Comparison of ENCODE assay signal across 4 worm cellular contexts in genomic region chrV:6098755-6099155, ce11.
TF ChIP-seq lines count a peak whose summit lies in the region.

No protein-coding gene starts in this region.

TF ChIP-seq in whole organism, L2 larva, 48 proteins besides CTCF, POLR2A, EP300 and RAD21 (continues in another document):
- TF ChIP-seq elt-3 (tag; optimal IDR thresholded peaks at IDR 0.05; lab: Kevin White, UChicago) = no peak
- no peak for TF ChIP-seq nhr-12 (tag; optimal IDR thresholded peaks at IDR 0.05; lab: Kevin White, UChicago)
- TF ChIP-seq nhr-129 (tag; optimal IDR thresholded peaks at IDR 0.05; lab: Kevin White, UChicago) = no peak
- TF ChIP-seq Y55F3AM.14 (GFP tag; optimal IDR thresholded peaks at IDR 0.05; lab: Kevin White, UChicago) = no peak
- TF ChIP-seq nhr-10 (tag; optimal IDR thresholded peaks at IDR 0.05; lab: Kevin White, UChicago) = no peak
- TF ChIP-seq gmeb-1 (tag; optimal IDR thresholded peaks at IDR 0.05; lab: Kevin White, UChicago) = peak; percentile 28
- peak; percentile 4 for TF ChIP-seq nhr-11 (tag; optimal IDR thresholded peaks at IDR 0.05; lab: Kevin White, UChicago)
- TF ChIP-seq lsy-2 (tag; optimal IDR thresholded peaks at IDR 0.05; lab: Kevin White, UChicago) = peak in 1 of 2 experiments; percentile 39
- peak; percentile 51 for TF ChIP-seq crh-2 (tag; optimal IDR thresholded peaks at IDR 0.05; lab: Kevin White, UChicago)
- TF ChIP-seq snpc-4 (tag; optimal IDR thresholded peaks at IDR 0.05; lab: Kevin White, UChicago) = no peak
- TF ChIP-seq F13H6.1 (tag; optimal IDR thresholded peaks at IDR 0.05; lab: Kevin White, UChicago) = no peak
- no peak for TF ChIP-seq ztf-4 (tag; optimal IDR thresholded peaks at IDR 0.05; lab: Kevin White, UChicago)
- TF ChIP-seq sem-4 (tag; optimal IDR thresholded peaks at IDR 0.05; lab: Kevin White, UChicago) = no peak
- TF ChIP-seq ztf-11 (tag; optimal IDR thresholded peaks at IDR 0.05; lab: Kevin White, UChicago) = no peak
- TF ChIP-seq sma-9 (GFP tag; optimal IDR thresholded peaks at IDR 0.05; lab: Kevin White, UChicago) = peak; percentile 22
- TF ChIP-seq sma-9 (tag; optimal IDR thresholded peaks at IDR 0.05; lab: Kevin White, UChicago) = no peak
- TF ChIP-seq peb-1 (tag; optimal IDR thresholded peaks at IDR 0.05; lab: Kevin White, UChicago) = no peak
- no peak for TF ChIP-seq nhr-25 (tag; optimal IDR thresholded peaks at IDR 0.05; lab: Kevin White, UChicago)
- no peak for TF ChIP-seq lin-13 (GFP tag; optimal IDR thresholded peaks at IDR 0.05; lab: Kevin White, UChicago)
- TF ChIP-seq nhr-77 (tag; optimal IDR thresholded peaks at IDR 0.05; lab: Kevin White, UChicago) = no peak
- no peak for TF ChIP-seq mdl-1 (tag; optimal IDR thresholded peaks at IDR 0.05; lab: Kevin White, UChicago)
- no peak for TF ChIP-seq fos-1 (tag; optimal IDR thresholded peaks at IDR 0.05; lab: Kevin White, UChicago)
- no peak for TF ChIP-seq ZK546.5 (tag; optimal IDR thresholded peaks at IDR 0.05; lab: Kevin White, UChicago)
- peak; percentile 58 for TF ChIP-seq ama-1 (optimal IDR thresholded peaks at IDR 0.05; lab: Kevin White, UChicago)

TF ChIP-seq in whole organism, L4 larva, 104 proteins besides CTCF, POLR2A, EP300 and RAD21 (continues in another document):
- TF ChIP-seq hlh-11 (tag; optimal IDR thresholded peaks at IDR 0.05; lab: Kevin White, UChicago) = peak; percentile 6
- no peak for TF ChIP-seq T20F7.1 (GFP tag; optimal IDR thresholded peaks at IDR 0.05; lab: Kevin White, UChicago)
- peak; percentile 43; the same call in 1 of the 2 replicates for TF ChIP-seq pha-4 (GFP tag; IDR thresholded peaks at IDR 0.05; lab: Robert Waterston, UW)
- TF ChIP-seq pha-4 (tag; optimal IDR thresholded peaks at IDR 0.05; lab: Kevin White, UChicago) = no peak
- TF ChIP-seq nhr-10 (tag; optimal IDR thresholded peaks at IDR 0.05; lab: Kevin White, UChicago) = peak; percentile 14
- 0 out of 2 replicates have a peak, but pooled peaks have one; percentile 13 for TF ChIP-seq tra-1 (GFP tag; IDR thresholded peaks at IDR 0.05; lab: Robert Waterston, UW)
- TF ChIP-seq nhr-48 (tag; optimal IDR thresholded peaks at IDR 0.05; lab: Kevin White, UChicago) = peak; percentile 37
- peak; percentile 10 for TF ChIP-seq pqm-1 (tag; optimal IDR thresholded peaks at IDR 0.05; lab: Kevin White, UChicago)
- TF ChIP-seq lin-38 (GFP tag; IDR thresholded peaks at IDR 0.05; lab: Robert Waterston, UW) = peak; percentile 39
- TF ChIP-seq duxl-1 (tag; optimal IDR thresholded peaks at IDR 0.05; lab: Kevin White, UChicago; ENCODE audit: poor library complexity) = peak; percentile 44
- no peak for TF ChIP-seq skn-1 (tag; optimal IDR thresholded peaks at IDR 0.05; lab: Kevin White, UChicago)
- TF ChIP-seq dve-1 (tag; optimal IDR thresholded peaks at IDR 0.05; lab: Kevin White, UChicago; ENCODE audit: insufficient read depth) = peak; percentile 36
- peak; percentile 32 for TF ChIP-seq zip-2 (tag; optimal IDR thresholded peaks at IDR 0.05; lab: Kevin White, UChicago)
- no peak for TF ChIP-seq D1046.2 (GFP tag; IDR thresholded peaks at IDR 0.05; lab: Robert Waterston, UW)
- TF ChIP-seq F10B5.3 (tag; optimal IDR thresholded peaks at IDR 0.05; lab: Kevin White, UChicago) = peak; percentile 23
- TF ChIP-seq T26A8.4 (GFP tag; IDR thresholded peaks at IDR 0.05; lab: Robert Waterston, UW) = peak; percentile 52; the same call in 1 of the 2 replicates
- peak; percentile 51 for TF ChIP-seq zfp-3 (GFP tag; conservative IDR thresholded peaks at IDR 0.05; lab: Robert Waterston, UW)
- peak; percentile 36; the same call in 1 of the 2 replicates for TF ChIP-seq Y75B8A.6 (GFP tag; IDR thresholded peaks at IDR 0.05; lab: Robert Waterston, UW)
- no peak for TF ChIP-seq daf-19 (GFP tag; conservative IDR thresholded peaks at IDR 0.05; lab: Robert Waterston, UW)
- TF ChIP-seq aha-1 (tag; lab: Kevin White, UChicago) = peak; percentile 77
- no peak for TF ChIP-seq rbr-2 (tag; optimal IDR thresholded peaks at IDR 0.05; lab: Kevin White, UChicago)
- peak in 1 of 2 experiments; percentile 65 for TF ChIP-seq lsy-2 (tag; optimal IDR thresholded peaks at IDR 0.05; lab: Kevin White, UChicago)
- no peak for TF ChIP-seq nhr-42 (GFP tag; IDR thresholded peaks at IDR 0.05; lab: Robert Waterston, UW)

TF ChIP-seq in whole organism, late embryonic, 69 proteins besides CTCF, POLR2A, EP300 and RAD21:
- TF ChIP-seq ceh-6 (GFP tag; optimal IDR thresholded peaks at IDR 0.05; lab: Kevin White, UChicago) = no peak
- no peak for TF ChIP-seq pqm-1 (tag; optimal IDR thresholded peaks at IDR 0.05; lab: Kevin White, UChicago)
- TF ChIP-seq hlh-13 (GFP tag; optimal IDR thresholded peaks at IDR 0.05; lab: Kevin White, UChicago) = no peak
- TF ChIP-seq unc-42 (tag; optimal IDR thresholded peaks at IDR 0.05; lab: Kevin White, UChicago) = peak; percentile 16
- no peak for TF ChIP-seq fkh-6 (tag; optimal IDR thresholded peaks at IDR 0.05; lab: Kevin White, UChicago)
- no peak for TF ChIP-seq odd-2 (tag; optimal IDR thresholded peaks at IDR 0.05; lab: Kevin White, UChicago)
- peak; percentile 16 for TF ChIP-seq pha-2 (tag; optimal IDR thresholded peaks at IDR 0.05; lab: Kevin White, UChicago)
- TF ChIP-seq dve-1 (tag; optimal IDR thresholded peaks at IDR 0.05; lab: Kevin White, UChicago) = no peak
- no peak for TF ChIP-seq hlh-30 (tag; optimal IDR thresholded peaks at IDR 0.05; lab: Kevin White, UChicago; ENCODE audit: insufficient read depth)
- no peak for TF ChIP-seq pha-4 (tag; optimal IDR thresholded peaks at IDR 0.05; lab: Kevin White, UChicago)
- TF ChIP-seq syd-9 (tag; optimal IDR thresholded peaks at IDR 0.05; lab: Kevin White, UChicago) = peak; percentile 1
- TF ChIP-seq pax-1 (tag; optimal IDR thresholded peaks at IDR 0.05; lab: Kevin White, UChicago) = no peak
- TF ChIP-seq K09A11.1 (tag; optimal IDR thresholded peaks at IDR 0.05; lab: Kevin White, UChicago; ENCODE audit: insufficient read depth) = no peak
- TF ChIP-seq sox-4 (tag; optimal IDR thresholded peaks at IDR 0.05; lab: Kevin White, UChicago) = no peak
- peak; percentile 28 for TF ChIP-seq elt-2 (tag; optimal IDR thresholded peaks at IDR 0.05; lab: Kevin White, UChicago)
- TF ChIP-seq ceh-14 (tag; optimal IDR thresholded peaks at IDR 0.05; lab: Kevin White, UChicago) = no peak
- TF ChIP-seq C08G9.2 (tag; optimal IDR thresholded peaks at IDR 0.05; lab: Kevin White, UChicago) = no peak
- no peak for TF ChIP-seq ceh-18 (tag; optimal IDR thresholded peaks at IDR 0.05; lab: Kevin White, UChicago)
- TF ChIP-seq pat-9 (tag; optimal IDR thresholded peaks at IDR 0.05; lab: Kevin White, UChicago) = no peak
- TF ChIP-seq ama-1 (optimal IDR thresholded peaks at IDR 0.05; lab: Kevin White, UChicago) = peak; percentile 93
TF ChIP-seq in whole organism, late embryonic: peak in this region for 5.

TF ChIP-seq in whole organism, mixed stage, embryonic, 35 proteins besides CTCF, POLR2A, EP300 and RAD21:
- TF ChIP-seq sptf-1 (tag; optimal IDR thresholded peaks at IDR 0.05; lab: Kevin White, UChicago) (no peak), mls-2 (tag; optimal IDR thresholded peaks at IDR 0.05; lab: Kevin White, UChicago) (peak; percentile 18), ces-1 (GFP tag; optimal IDR thresholded peaks at IDR 0.05; lab: Kevin White, UChicago) (peak; percentile 48), mep-1 (tag; optimal IDR thresholded peaks at IDR 0.05; lab: Kevin White, UChicago) (no peak), ceh-39 (tag; optimal IDR thresholded peaks at IDR 0.05; lab: Kevin White, UChicago) (no peak), unc-120 (tag; optimal IDR thresholded peaks at IDR 0.05; lab: Kevin White, UChicago; ENCODE audit: poor library complexity, severe bottlenecking) (no peak), snpc-4 (tag; optimal IDR thresholded peaks at IDR 0.05; lab: Kevin White, UChicago) (no peak), tbx-8 (GFP tag; optimal IDR thresholded peaks at IDR 0.05; lab: Kevin White, UChicago) (no peak)
